Worm (Caenorhabditis elegans): ENCODE results near the gene M153.5.

- no peak for TF ChIP-seq cey-2 (tag; optimal IDR thresholded peaks at IDR 0.05; ENCODE audit: borderline replicate concordance, insufficient read depth)
- TF ChIP-seq nhr-11 (tag; optimal IDR thresholded peaks at IDR 0.05): no peak
- no peak for TF ChIP-seq lir-3 (tag; optimal IDR thresholded peaks at IDR 0.05)
- TF ChIP-seq lin-29 (GFP tag; IDR thresholded peaks at IDR 0.05): no peak
- no peak for TF ChIP-seq zag-1 (tag; optimal IDR thresholded peaks at IDR 0.05)
- no peak for TF ChIP-seq nhr-6 (tag; optimal IDR thresholded peaks at IDR 0.05)
These were observed 40.6 kb downstream of the M153.5 start for ce11 chrX:12184393-12184792.

Measured in whole organism, L4 larva.